Worm (Caenorhabditis elegans) whole organism, young adult: ENCODE measurements around the gene Y51H7C.8.

Source experiments
- B0336.3 ChIP-seq: fragments of 200-800 bp; sonication (Bioruptor generic); IDR thresholded peaks from 2 replicates; pipeline ENCODE4 v1.3.6; 2022; ENCODE audit warnings: missing genetic modification characterization, missing compliant biosample characterization
- ama-1 ChIP-seq, 3 experiments: fragments of 150-350 bp in 1 of 3; sonication (generic microtip) in 2 of 3; optimal IDR thresholded peaks; 2 replicates each; lab custom pipeline; 2014 to 2018; ENCODE audit warnings: missing biosample characterization in 2 of 3, missing genetic modification characterization in 2 of 3, missing genetic modification reagents in 2 of 3
- cebp-1 ChIP-seq, 2 experiments: fragments of 200-800 bp in 1 of 2; sonication (Bioruptor generic) in 1 of 2; sonication (generic microtip) in 1 of 2; IDR thresholded peaks in 1 of 2; optimal IDR thresholded peaks in 1 of 2; 2 replicates each; pipeline versions ENCODE4 v1.3.6 to Lab custom; 2017 to 2022; ENCODE audit warnings: missing compliant biosample characterization in 2 of 2, missing genetic modification characterization in 2 of 2, mild to moderate bottlenecking in 1 of 2, missing genetic modification reagents in 1 of 2, moderate library complexity in 1 of 2
- egrh-3 ChIP-seq: fragments of 200-800 bp; sonication (Bioruptor generic); IDR thresholded peaks from 2 replicates; pipeline ENCODE4 v1.3.6; 2022; ENCODE audit warnings: missing genetic modification reagents, missing genetic modification characterization, missing compliant biosample characterization
- fkh-3 ChIP-seq: sonication (generic microtip); optimal IDR thresholded peaks from 2 replicates; lab custom pipeline; 2016; ENCODE audit warnings: mild to moderate bottlenecking, missing genetic modification characterization, missing compliant biosample characterization
- mcd-1 ChIP-seq: fragments of 200-800 bp; sonication (Bioruptor generic); IDR thresholded peaks from 2 replicates; pipeline ENCODE4 v1.3.6; 2022; ENCODE audit warnings: missing genetic modification reagents, missing genetic modification characterization, missing compliant biosample characterization
- rec-8 ChIP-seq, 2 experiments: sonication (generic microtip); optimal IDR thresholded peaks; 2 replicates each; lab custom pipeline; 2016; ENCODE audit warnings: mild to moderate bottlenecking in 2 of 2, missing genetic modification characterization in 2 of 2, missing genetic modification reagents in 2 of 2, missing genotype in 2 of 2, missing biosample characterization in 1 of 2, missing compliant biosample characterization in 1 of 2, moderate library complexity in 1 of 2
- unc-62 ChIP-seq: fragments of 150-350 bp; optimal IDR thresholded peaks from 2 replicates; lab custom pipeline; 2014; ENCODE audit warnings: missing biosample characterization, missing genetic modification reagents, missing genetic modification characterization

DNA sequence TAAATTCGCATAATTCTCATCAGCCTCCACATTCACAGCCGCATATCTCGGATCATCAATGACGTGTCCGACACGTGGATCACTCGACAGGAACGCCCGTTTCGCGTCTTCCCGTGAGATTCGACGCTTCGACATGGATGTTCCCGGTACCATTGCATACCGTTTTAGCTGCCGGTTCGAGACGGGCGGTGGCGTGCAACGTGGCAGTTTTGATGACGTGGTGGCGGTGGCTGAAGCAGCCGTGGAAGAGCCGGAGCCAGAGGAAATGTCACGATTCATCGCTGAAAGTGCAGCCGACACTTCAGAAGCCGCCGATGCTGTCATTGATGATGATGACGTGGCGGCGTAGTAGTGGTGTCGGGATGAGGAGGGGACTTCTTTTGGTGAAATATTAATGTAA, 30.0 kb upstream of the Y51H7C.8 start:
- TF ChIP-seq rec-8 (tag; optimal IDR thresholded peaks at IDR 0.05; lab: Kevin White, UChicago) (no peak), unc-62 (GFP tag; lab: Kevin White, UChicago) (no peak), fkh-3 (no peak), mcd-1 (GFP tag; lab: Robert Waterston, UW) (no peak), egrh-3 (GFP tag; lab: Robert Waterston, UW) (no peak), ama-1 (optimal IDR thresholded peaks at IDR 0.05; lab: Kevin White, UChicago) (no peak), ama-1 (GFP tag; optimal IDR thresholded peaks at IDR 0.05; lab: Kevin White, UChicago) (no peak), cebp-1 (GFP tag; IDR thresholded peaks at IDR 0.05; lab: Robert Waterston, UW) (no peak), cebp-1 (tag; optimal IDR thresholded peaks at IDR 0.05; lab: Kevin White, UChicago) (no peak), B0336.3 (GFP tag; lab: Robert Waterston, UW) (no peak)
